Fruit fly (Drosophila melanogaster): ENCODE results near the gene Sirup.

- TF ChIP-seq sage (GFP tag; optimal IDR thresholded peaks at IDR 0.05), result no peak
- no peak for TF ChIP-seq fru (GFP tag; optimal IDR thresholded peaks at IDR 0.05)
- no peak for TF ChIP-seq tai (GFP tag; optimal IDR thresholded peaks at IDR 0.05)
- no peak for TF ChIP-seq N (GFP tag; optimal IDR thresholded peaks at IDR 0.05)
- TF ChIP-seq CrebA (GFP tag; optimal IDR thresholded peaks at IDR 0.05; ENCODE audit: borderline replicate concordance), result no peak
- TF ChIP-seq h (GFP tag; optimal IDR thresholded peaks at IDR 0.05), result no peak
- no peak for TF ChIP-seq dl (GFP tag; optimal IDR thresholded peaks at IDR 0.05; ENCODE audit: insufficient read depth in 1 of 2, partially characterized antibody in 2 of 2)
- no peak for TF ChIP-seq OdsH (GFP tag; optimal IDR thresholded peaks at IDR 0.05)
- TF ChIP-seq CG9705 (GFP tag; optimal IDR thresholded peaks at IDR 0.05), result no peak
- TF ChIP-seq foxo (GFP tag; optimal IDR thresholded peaks at IDR 0.05), result no peak
- no peak for TF ChIP-seq Abd-B (GFP tag; optimal IDR thresholded peaks at IDR 0.05)
- TF ChIP-seq br (GFP tag; optimal IDR thresholded peaks at IDR 0.05), result no peak
These were observed 8.8 kb upstream of the Sirup start for dm6 chr2L:7989868-7990267.

All from whole organism, wandering third instar larva.